Worm (Caenorhabditis elegans) whole organism, L4/young adult: Measurements from ENCODE around the gene F35E8.1.

Experiments used
- W03F9.2 ChIP-seq: fragments of 150-350 bp; optimal IDR thresholded peaks from 2 replicates; lab custom pipeline; 2014; ENCODE audit warnings: missing biosample characterization, missing genetic modification characterization
- him-1 ChIP-seq: sonication (generic microtip); optimal IDR thresholded peaks from 2 replicates; lab custom pipeline; 2016; ENCODE audit warnings: missing genotype, missing genetic modification reagents, missing genetic modification characterization, missing compliant biosample characterization

ce11 chrV:15896671-15897070 lies 8.8 kb downstream of the F35E8.1 start, which contains the start of gene nhr-213:
- TF ChIP-seq him-1 (tag; lab: Kevin White, UChicago) = no peak
- TF ChIP-seq W03F9.2 = no peak
